1 fruit fly cellular context compared by ENCODE assay signal in genomic region chr2L:3778157-3779060, dm6.
TF ChIP-seq lines count a peak whose summit lies in the region.

No protein-coding gene starts in this region.

TF ChIP-seq in whole organism, embryonic, 481 proteins besides CTCF, POLR2A, EP300 and RAD21 (continued from another document and continues in another):
- TF ChIP-seq Dip3 (GFP tag; optimal IDR thresholded peaks at IDR 0.05; lab: Kevin White, UChicago): no peak
- TF ChIP-seq CG3281 (GFP tag; optimal IDR thresholded peaks at IDR 0.05; lab: Kevin White, UChicago): no peak
- no peak for TF ChIP-seq Nf-YC (tag; optimal IDR thresholded peaks at IDR 0.05; lab: Kevin White, UChicago)
- TF ChIP-seq CG10462 (GFP tag; optimal IDR thresholded peaks at IDR 0.05; lab: Kevin White, UChicago): no peak
- no peak for TF ChIP-seq h (optimal IDR thresholded peaks at IDR 0.05; lab: Kevin White, UChicago)
- TF ChIP-seq CG31365 (tag; optimal IDR thresholded peaks at IDR 0.05; lab: Kevin White, UChicago): peak; percentile 6
- no peak for TF ChIP-seq CG11093 (GFP tag; IDR thresholded peaks at IDR 0.05; lab: Robert Waterston, UW)
- peak; percentile 82 for TF ChIP-seq kni (GFP tag; optimal IDR thresholded peaks at IDR 0.05; lab: Kevin White, UChicago)
- no peak for TF ChIP-seq D (optimal IDR thresholded peaks at IDR 0.05; lab: Kevin White, UChicago)
- no peak for TF ChIP-seq D (GFP tag; optimal IDR thresholded peaks at IDR 0.05; lab: Kevin White, UChicago)
- no peak for TF ChIP-seq zfh2 (GFP tag; optimal IDR thresholded peaks at IDR 0.05; lab: Kevin White, UChicago)
- no peak for TF ChIP-seq lov (optimal IDR thresholded peaks at IDR 0.05; lab: Kevin White, UChicago)
- 0 out of 3 replicates have a peak, but pooled peaks have one; percentile 72 for TF ChIP-seq lov (GFP tag; IDR thresholded peaks at IDR 0.05; lab: Robert Waterston, UW)
- TF ChIP-seq CG13424 (tag; optimal IDR thresholded peaks at IDR 0.05; lab: Kevin White, UChicago): peak; percentile 1
- no peak for TF ChIP-seq Vsx1 (GFP tag; optimal IDR thresholded peaks at IDR 0.05; lab: Kevin White, UChicago)
- TF ChIP-seq Opbp (GFP tag; IDR thresholded peaks at IDR 0.05; lab: Robert Waterston, UW; ENCODE audit: partially characterized antibody): no peak
- TF ChIP-seq toy (GFP tag; IDR thresholded peaks at IDR 0.05; lab: Robert Waterston, UW): no peak
- no peak for TF ChIP-seq sc (optimal IDR thresholded peaks at IDR 0.05; lab: Kevin White, UChicago)
- no peak for TF ChIP-seq sc (GFP tag; optimal IDR thresholded peaks at IDR 0.05; lab: Kevin White, UChicago)
- TF ChIP-seq abd-A (tag; optimal IDR thresholded peaks at IDR 0.05; lab: Kevin White, UChicago): peak; percentile 78
- peak; percentile 27; the same call in 1 of the 2 replicates for TF ChIP-seq Xrp1 (GFP tag; IDR thresholded peaks at IDR 0.05; lab: Robert Waterston, UW)
- TF ChIP-seq CG4328 (GFP tag; optimal IDR thresholded peaks at IDR 0.05; lab: Kevin White, UChicago): no peak
- no peak for TF ChIP-seq mam (GFP tag; optimal IDR thresholded peaks at IDR 0.05; lab: Kevin White, UChicago)
- no peak for TF ChIP-seq TFAM (GFP tag; optimal IDR thresholded peaks at IDR 0.05; lab: Kevin White, UChicago)
- TF ChIP-seq Ets97D (GFP tag; optimal IDR thresholded peaks at IDR 0.05; lab: Kevin White, UChicago): no peak
- no peak for TF ChIP-seq CG9817 (tag; optimal IDR thresholded peaks at IDR 0.05; lab: Kevin White, UChicago)
- TF ChIP-seq CG10321 (GFP tag; IDR thresholded peaks at IDR 0.05; lab: Robert Waterston, UW): peak; percentile 9; the same call in 1 of the 2 replicates
- TF ChIP-seq nau (GFP tag; optimal IDR thresholded peaks at IDR 0.05; lab: Kevin White, UChicago): no peak
- TF ChIP-seq Sox100B (GFP tag; optimal IDR thresholded peaks at IDR 0.05; lab: Kevin White, UChicago): peak; percentile 1
- no peak for TF ChIP-seq CG9609 (GFP tag; optimal IDR thresholded peaks at IDR 0.05; lab: Kevin White, UChicago)
- no peak for TF ChIP-seq pnt (GFP tag; optimal IDR thresholded peaks at IDR 0.05; lab: Kevin White, UChicago)
- TF ChIP-seq gsb-n (tag; optimal IDR thresholded peaks at IDR 0.05; lab: Kevin White, UChicago): no peak
- no peak for TF ChIP-seq nerfin-1 (tag; optimal IDR thresholded peaks at IDR 0.05; lab: Kevin White, UChicago)
- TF ChIP-seq CG17359 (tag; optimal IDR thresholded peaks at IDR 0.05; lab: Kevin White, UChicago): peak; percentile 58
- TF ChIP-seq CG30431 (GFP tag; optimal IDR thresholded peaks at IDR 0.05; lab: Kevin White, UChicago): no peak
- no peak for TF ChIP-seq CG11456 (GFP tag; IDR thresholded peaks at IDR 0.05; lab: Robert Waterston, UW)
- no peak for TF ChIP-seq Rx (GFP tag; IDR thresholded peaks at IDR 0.05; lab: Robert Waterston, UW)
- no peak for TF ChIP-seq stwl (tag; optimal IDR thresholded peaks at IDR 0.05; lab: Kevin White, UChicago)
- TF ChIP-seq tna (GFP tag; IDR thresholded peaks at IDR 0.05; lab: Robert Waterston, UW; ENCODE audit: partially characterized antibody): peak; percentile 24; the same call in 1 of the 2 replicates
- TF ChIP-seq Sin3A (optimal IDR thresholded peaks at IDR 0.05; lab: Kevin White, UChicago): no peak
- TF ChIP-seq Bteb2 (GFP tag; optimal IDR thresholded peaks at IDR 0.05; lab: Kevin White, UChicago): no peak
- peak; percentile 45; the same call in 1 of the 2 replicates for TF ChIP-seq lmd (GFP tag; IDR thresholded peaks at IDR 0.05; lab: Robert Waterston, UW)
- 0 out of 2 replicates have a peak, but pooled peaks have one; percentile 52 for TF ChIP-seq Awh (GFP tag; IDR thresholded peaks at IDR 0.05; lab: Robert Waterston, UW)
- TF ChIP-seq CG2120 (GFP tag; optimal IDR thresholded peaks at IDR 0.05; lab: Kevin White, UChicago): no peak
- TF ChIP-seq Poxn (GFP tag; IDR thresholded peaks at IDR 0.05; lab: Robert Waterston, UW): no peak
- peak; percentile 3 for TF ChIP-seq Fer1 (GFP tag; optimal IDR thresholded peaks at IDR 0.05; lab: Kevin White, UChicago)
- peak; percentile 34 for TF ChIP-seq caup (GFP tag; optimal IDR thresholded peaks at IDR 0.05; lab: Kevin White, UChicago; ENCODE audit: severe bottlenecking)
- TF ChIP-seq tx (GFP tag; optimal IDR thresholded peaks at IDR 0.05; lab: Kevin White, UChicago): no peak
- no peak for TF ChIP-seq CG8944 (GFP tag; optimal IDR thresholded peaks at IDR 0.05; lab: Kevin White, UChicago)
- TF ChIP-seq CG34224 (GFP tag; IDR thresholded peaks at IDR 0.05; lab: Robert Waterston, UW; ENCODE audit: partially characterized antibody): peak; percentile 33; the same call in 1 of the 3 replicates
- TF ChIP-seq CG8765 (GFP tag; IDR thresholded peaks at IDR 0.05; lab: Robert Waterston, UW): no peak
- no peak for TF ChIP-seq CG11696 (GFP tag; IDR thresholded peaks at IDR 0.05; lab: Robert Waterston, UW)
- TF ChIP-seq Adf1 (GFP tag; IDR thresholded peaks at IDR 0.05; lab: Robert Waterston, UW): no peak
- TF ChIP-seq sna (GFP tag; IDR thresholded peaks at IDR 0.05; lab: Robert Waterston, UW; ENCODE audit: partially characterized antibody): no peak; the same call in 1 of the 2 replicates
- TF ChIP-seq CG8388 (GFP tag; optimal IDR thresholded peaks at IDR 0.05; lab: Kevin White, UChicago): no peak
- TF ChIP-seq Doc2 (GFP tag; IDR thresholded peaks at IDR 0.05; lab: Robert Waterston, UW): no peak
- no peak for TF ChIP-seq CG7271 (tag; optimal IDR thresholded peaks at IDR 0.05; lab: Kevin White, UChicago)
- TF ChIP-seq CG3838 (GFP tag; optimal IDR thresholded peaks at IDR 0.05; lab: Kevin White, UChicago): no peak
- TF ChIP-seq sens (GFP tag; lab: Kevin White, UChicago): peak; percentile 79
- TF ChIP-seq repo (GFP tag; optimal IDR thresholded peaks at IDR 0.05; lab: Kevin White, UChicago): no peak
- no peak for TF ChIP-seq dimm (GFP tag; IDR thresholded peaks at IDR 0.05; lab: Robert Waterston, UW)
- TF ChIP-seq CG10274 (GFP tag; optimal IDR thresholded peaks at IDR 0.05; lab: Kevin White, UChicago): no peak
- peak; percentile 5 for TF ChIP-seq tin (GFP tag; optimal IDR thresholded peaks at IDR 0.05; lab: Kevin White, UChicago)
- TF ChIP-seq CG4707 (GFP tag; optimal IDR thresholded peaks at IDR 0.05; lab: Kevin White, UChicago): no peak
- no peak for TF ChIP-seq kah (GFP tag; optimal IDR thresholded peaks at IDR 0.05; lab: Kevin White, UChicago)
- peak; percentile 80 for TF ChIP-seq CG34376 (GFP tag; optimal IDR thresholded peaks at IDR 0.05; lab: Kevin White, UChicago)
- no peak for TF ChIP-seq ken (GFP tag; IDR thresholded peaks at IDR 0.05; lab: Robert Waterston, UW)
- TF ChIP-seq CG8281 (tag; optimal IDR thresholded peaks at IDR 0.05; lab: Kevin White, UChicago): no peak
- TF ChIP-seq Dll (GFP tag; IDR thresholded peaks at IDR 0.05; lab: Robert Waterston, UW; ENCODE audit: partially characterized antibody): no peak
- peak; percentile 46 for TF ChIP-seq CG10209 (GFP tag; optimal IDR thresholded peaks at IDR 0.05; lab: Kevin White, UChicago)
- TF ChIP-seq CG12299 (tag; optimal IDR thresholded peaks at IDR 0.05; lab: Kevin White, UChicago): no peak
- peak; percentile 72 for TF ChIP-seq Drgx (GFP tag; IDR thresholded peaks at IDR 0.05; lab: Robert Waterston, UW)
- TF ChIP-seq jumu (GFP tag; optimal IDR thresholded peaks at IDR 0.05; lab: Kevin White, UChicago): no peak
- peak; percentile 21 for TF ChIP-seq CG17568 (GFP tag; optimal IDR thresholded peaks at IDR 0.05; lab: Kevin White, UChicago)
- no peak for TF ChIP-seq CG7928 (GFP tag; optimal IDR thresholded peaks at IDR 0.05; lab: Kevin White, UChicago)
- TF ChIP-seq CHES-1-like (GFP tag; optimal IDR thresholded peaks at IDR 0.05; lab: Kevin White, UChicago): no peak
- no peak for TF ChIP-seq CG4730 (GFP tag; IDR thresholded peaks at IDR 0.05; lab: Robert Waterston, UW)
- no peak for TF ChIP-seq zfh1 (GFP tag; IDR thresholded peaks at IDR 0.05; lab: Robert Waterston, UW)
- no peak for TF ChIP-seq fd3F (GFP tag; optimal IDR thresholded peaks at IDR 0.05; lab: Kevin White, UChicago)
- peak; percentile 46 for TF ChIP-seq B-H2 (GFP tag; optimal IDR thresholded peaks at IDR 0.05; lab: Kevin White, UChicago)
- no peak for TF ChIP-seq CG1024 (GFP tag; IDR thresholded peaks at IDR 0.05; lab: Robert Waterston, UW)
- TF ChIP-seq CG10543 (GFP tag; optimal IDR thresholded peaks at IDR 0.05; lab: Kevin White, UChicago): peak; percentile 83
- no peak for TF ChIP-seq croc (GFP tag; conservative IDR thresholded peaks at IDR 0.05; lab: Robert Waterston, UW)
- TF ChIP-seq BtbVII (GFP tag; optimal IDR thresholded peaks at IDR 0.05; lab: Kevin White, UChicago): no peak
- no peak for TF ChIP-seq CG32767 (GFP tag; IDR thresholded peaks at IDR 0.05; lab: Robert Waterston, UW)
- peak; percentile 63 for TF ChIP-seq gro (GFP tag; optimal IDR thresholded peaks at IDR 0.05; lab: Kevin White, UChicago)
- no peak for TF ChIP-seq jing (GFP tag; optimal IDR thresholded peaks at IDR 0.05; lab: Kevin White, UChicago)
- no peak for TF ChIP-seq hth (optimal IDR thresholded peaks at IDR 0.05; lab: Kevin White, UChicago)
- TF ChIP-seq Lpt (GFP tag; optimal IDR thresholded peaks at IDR 0.05; lab: Kevin White, UChicago): no peak
- no peak for TF ChIP-seq Abd-B (GFP tag; optimal IDR thresholded peaks at IDR 0.05; lab: Kevin White, UChicago)
- peak; percentile 48 for TF ChIP-seq lab (GFP tag; optimal IDR thresholded peaks at IDR 0.05; lab: Kevin White, UChicago)
- no peak for TF ChIP-seq CG14050 (GFP tag; IDR thresholded peaks at IDR 0.05; lab: Robert Waterston, UW)
- no peak for TF ChIP-seq CG10366 (GFP tag; IDR thresholded peaks at IDR 0.05; lab: Robert Waterston, UW)
- no peak for TF ChIP-seq CG6854 (GFP tag; optimal IDR thresholded peaks at IDR 0.05; lab: Kevin White, UChicago)
- TF ChIP-seq CG15269 (tag; optimal IDR thresholded peaks at IDR 0.05; lab: Kevin White, UChicago): peak; percentile 42
- peak; percentile 18 for TF ChIP-seq ewg (GFP tag; optimal IDR thresholded peaks at IDR 0.05; lab: Kevin White, UChicago)
- TF ChIP-seq CG12942 (GFP tag; optimal IDR thresholded peaks at IDR 0.05; lab: Kevin White, UChicago): no peak
- TF ChIP-seq peb (GFP tag; IDR thresholded peaks at IDR 0.05; lab: Robert Waterston, UW): no peak
- peak in 1 of 2 experiments; percentile 38 for TF ChIP-seq dpn (GFP tag; optimal IDR thresholded peaks at IDR 0.05; lab: Kevin White, UChicago)
- TF ChIP-seq fd96Cb (tag; optimal IDR thresholded peaks at IDR 0.05; lab: Kevin White, UChicago): peak; percentile 39
- TF ChIP-seq CG3407 (GFP tag; optimal IDR thresholded peaks at IDR 0.05; lab: Kevin White, UChicago): no peak
- TF ChIP-seq gcm2 (GFP tag; optimal IDR thresholded peaks at IDR 0.05; lab: Kevin White, UChicago): no peak
- TF ChIP-seq Oaz (GFP tag; IDR thresholded peaks at IDR 0.05; lab: Robert Waterston, UW): no peak
- TF ChIP-seq chm (GFP tag; IDR thresholded peaks at IDR 0.05; lab: Robert Waterston, UW): 0 out of 2 replicates have a peak, but pooled peaks have one; percentile 62
- TF ChIP-seq CG4617 (GFP tag; optimal IDR thresholded peaks at IDR 0.05; lab: Kevin White, UChicago; ENCODE audit: borderline replicate concordance): no peak
- no peak for TF ChIP-seq CG7745 (tag; optimal IDR thresholded peaks at IDR 0.05; lab: Kevin White, UChicago)
- no peak for TF ChIP-seq CG10959 (GFP tag; IDR thresholded peaks at IDR 0.05; lab: Robert Waterston, UW)
- TF ChIP-seq al (GFP tag; IDR thresholded peaks at IDR 0.05; lab: Robert Waterston, UW): no peak
- 0 out of 2 replicates have a peak, but pooled peaks have one; percentile 38 for TF ChIP-seq unc-4 (GFP tag; IDR thresholded peaks at IDR 0.05; lab: Robert Waterston, UW; ENCODE audit: partially characterized antibody)
- TF ChIP-seq Atf6 (GFP tag; IDR thresholded peaks at IDR 0.05; lab: Robert Waterston, UW): 0 out of 2 replicates have a peak, but pooled peaks have one; percentile 7
- TF ChIP-seq Lhr (GFP tag; optimal IDR thresholded peaks at IDR 0.05; lab: Kevin White, UChicago): no peak
- TF ChIP-seq CG10267 (tag; optimal IDR thresholded peaks at IDR 0.05; lab: Kevin White, UChicago): peak; percentile 38
- TF ChIP-seq CG6689 (GFP tag; IDR thresholded peaks at IDR 0.05; lab: Robert Waterston, UW): peak; percentile 51; the same call in 1 of the 2 replicates
- no peak for TF ChIP-seq CG31224 (GFP tag; IDR thresholded peaks at IDR 0.05; lab: Robert Waterston, UW)
- no peak for TF ChIP-seq CG2116 (GFP tag; optimal IDR thresholded peaks at IDR 0.05; lab: Kevin White, UChicago)
- TF ChIP-seq CG14441 (GFP tag; IDR thresholded peaks at IDR 0.05; lab: Robert Waterston, UW): peak; percentile 42; the same call in 1 of the 2 replicates
- TF ChIP-seq CG12155 (GFP tag; optimal IDR thresholded peaks at IDR 0.05; lab: Kevin White, UChicago): peak; percentile 4
- no peak for TF ChIP-seq Neu2 (GFP tag; optimal IDR thresholded peaks at IDR 0.05; lab: Kevin White, UChicago; ENCODE audit: borderline replicate concordance)
- TF ChIP-seq bcd (GFP tag; optimal IDR thresholded peaks at IDR 0.05; lab: Kevin White, UChicago): peak; percentile 19
- TF ChIP-seq maf-S (GFP tag; optimal IDR thresholded peaks at IDR 0.05; lab: Kevin White, UChicago): no peak
- no peak for TF ChIP-seq Asciz (GFP tag; optimal IDR thresholded peaks at IDR 0.05; lab: Kevin White, UChicago)
- peak; percentile 87 for TF ChIP-seq cg (GFP tag; optimal IDR thresholded peaks at IDR 0.05; lab: Kevin White, UChicago)
- TF ChIP-seq disco-r (GFP tag; optimal IDR thresholded peaks at IDR 0.05; lab: Kevin White, UChicago): no peak
- peak; percentile 57 for TF ChIP-seq CG18262 (tag; optimal IDR thresholded peaks at IDR 0.05; lab: Kevin White, UChicago)
- TF ChIP-seq pan (optimal IDR thresholded peaks at IDR 0.05; lab: Kevin White, UChicago): no peak
- peak in 1 of 2 experiments; percentile 4 for TF ChIP-seq pan (GFP tag; optimal IDR thresholded peaks at IDR 0.05 in 1 of 2, IDR thresholded peaks at IDR 0.05 in 1 of 2)
- peak; percentile 28 for TF ChIP-seq CG13624 (GFP tag; optimal IDR thresholded peaks at IDR 0.05; lab: Kevin White, UChicago)
- no peak for TF ChIP-seq seq (GFP tag; IDR thresholded peaks at IDR 0.05; lab: Robert Waterston, UW)
- TF ChIP-seq CG6683 (GFP tag; optimal IDR thresholded peaks at IDR 0.05; lab: Kevin White, UChicago): no peak
- TF ChIP-seq CG17328 (GFP tag; IDR thresholded peaks at IDR 0.05; lab: Robert Waterston, UW): no peak
- TF ChIP-seq pho (GFP tag; optimal IDR thresholded peaks at IDR 0.05; lab: Kevin White, UChicago): no peak
- no peak for TF ChIP-seq HLHmδ (GFP tag; optimal IDR thresholded peaks at IDR 0.05; lab: Kevin White, UChicago)
- no peak for TF ChIP-seq CG9797 (GFP tag; optimal IDR thresholded peaks at IDR 0.05; lab: Kevin White, UChicago)
- peak; percentile 60 for TF ChIP-seq CG2712 (tag; optimal IDR thresholded peaks at IDR 0.05; lab: Kevin White, UChicago)
